Fruit fly (Drosophila melanogaster) whole organism, embryonic: ENCODE data around the gene CG11550.

Experiments used
- Asciz ChIP-seq: fragments of 200-800 bp; sonication (Bioruptor generic); optimal IDR thresholded peaks from 2 replicates; lab custom pipeline; 2017; ENCODE audit warnings: missing biosample characterization, mild to moderate bottlenecking, missing genetic modification characterization, missing genetic modification reagents
- Atf6 ChIP-seq: fragments of 200-800 bp; sonication (Bioruptor generic); IDR thresholded peaks from 2 replicates; pipeline ENCODE4 v1.3.6; 2022; ENCODE audit warnings: missing biosample characterization, missing genetic modification characterization
- C15 ChIP-seq: fragments of 200-800 bp; sonication (Bioruptor generic); IDR thresholded peaks from 3 replicates; pipeline ENCODE4 v1.3.6; 2022; ENCODE audit warnings: missing biosample characterization, missing genetic modification characterization
- CG11085 ChIP-seq: fragments of 200-800 bp; sonication (Bioruptor generic); IDR thresholded peaks from 2 replicates; pipeline ENCODE4 v1.3.6; 2022; ENCODE audit warnings: missing biosample characterization, missing genetic modification characterization
- CG11398 ChIP-seq: fragments of 200-800 bp; sonication (Bioruptor generic); optimal IDR thresholded peaks from 2 replicates; lab custom pipeline; 2016; ENCODE audit warnings: missing biosample characterization, missing genetic modification characterization
- CG12299 ChIP-seq: fragments of 200-800 bp; sonication (Bioruptor generic); optimal IDR thresholded peaks from 2 replicates; lab custom pipeline; 2018; ENCODE audit warnings: missing biosample characterization, mild to moderate bottlenecking, missing genetic modification characterization
- CG13624 ChIP-seq: fragments of 200-800 bp; sonication (Bioruptor generic); optimal IDR thresholded peaks from 2 replicates; lab custom pipeline; 2016; ENCODE audit warnings: missing biosample characterization, missing genetic modification characterization
- CG15073 ChIP-seq: fragments of 200-800 bp; sonication (Bioruptor generic); optimal IDR thresholded peaks from 2 replicates; lab custom pipeline; 2016; ENCODE audit warnings: missing biosample characterization, missing genetic modification characterization
- CG34376 ChIP-seq: fragments of 200-800 bp; sonication (Bioruptor generic); optimal IDR thresholded peaks from 2 replicates; lab custom pipeline; 2018; ENCODE audit warnings: missing biosample characterization, mild to moderate bottlenecking, missing genetic modification characterization
- CG4360 ChIP-seq: fragments of 200-800 bp; sonication (Bioruptor generic); IDR thresholded peaks from 2 replicates; pipeline ENCODE4 v1.3.6; 2022; ENCODE audit warnings: missing biosample characterization, missing genetic modification characterization
- CG4424 ChIP-seq: fragments of 200-800 bp; sonication (Bioruptor generic); optimal IDR thresholded peaks from 3 replicates; lab custom pipeline; 2016; ENCODE audit warnings: missing biosample characterization, missing genetic modification characterization
- CG6272 ChIP-seq: fragments of 200-800 bp; sonication (Bioruptor generic); IDR thresholded peaks from 2 replicates; pipeline ENCODE4 v1.3.6; 2022; ENCODE audit warnings: missing biosample characterization, missing genetic modification characterization
- CG7556 ChIP-seq: fragments of 200-800 bp; sonication (Bioruptor generic); optimal IDR thresholded peaks from 2 replicates; lab custom pipeline; 2017; ENCODE audit warnings: missing biosample characterization, mild to moderate bottlenecking, missing genetic modification characterization
- CG8924 ChIP-seq: fragments of 200-800 bp; optimal IDR thresholded peaks from 3 replicates; lab custom pipeline; 2019; ENCODE audit warnings: missing biosample characterization, mild to moderate bottlenecking, missing genetic modification characterization, moderate library complexity
- Doc3 ChIP-seq: fragments of 200-800 bp; sonication (Bioruptor generic); IDR thresholded peaks from 3 replicates; pipeline ENCODE4 v1.3.6; 2022; ENCODE audit warnings: missing biosample characterization, missing genetic modification characterization; ENCODE audit not compliant: partially characterized antibody
- Dref ChIP-seq: fragments of 200-800 bp; sonication (Bioruptor generic); IDR thresholded peaks from 2 replicates; pipeline ENCODE4 v1.3.6; 2022; ENCODE audit warnings: missing biosample characterization, missing genetic modification characterization
- E2f2 ChIP-seq: fragments of 200-800 bp; sonication (Bioruptor generic); IDR thresholded peaks from 2 replicates; pipeline ENCODE4 v1.3.6; 2022; ENCODE audit warnings: missing biosample characterization, missing genetic modification characterization
- Eip74EF ChIP-seq, 2 experiments: fragments of 200-800 bp in 1 of 2; fragments of >200 bp in 1 of 2; sonication (Bioruptor generic) in 1 of 2; optimal IDR thresholded peaks; 2 replicates each; lab custom pipeline; 2017 to 2019; ENCODE audit warnings: missing biosample characterization in 2 of 2, missing genetic modification characterization in 2 of 2, mild to moderate bottlenecking in 1 of 2, moderate library complexity in 1 of 2
- Elba2 ChIP-seq: fragments of 200-800 bp; sonication (Bioruptor generic); optimal IDR thresholded peaks from 3 replicates; lab custom pipeline; 2016; ENCODE audit warnings: missing biosample characterization, missing genetic modification characterization
- Fer3 ChIP-seq: fragments of 200-800 bp; sonication (Bioruptor generic); optimal IDR thresholded peaks from 2 replicates; lab custom pipeline; 2018; ENCODE audit warnings: missing biosample characterization, mild to moderate bottlenecking, missing genetic modification characterization, moderate library complexity
- Hand ChIP-seq: fragments of 200-800 bp; sonication (Bioruptor generic); optimal IDR thresholded peaks from 2 replicates; lab custom pipeline; 2017; ENCODE audit warnings: mild to moderate bottlenecking, missing biosample characterization, missing genetic modification reagents, missing genetic modification characterization
- Hey ChIP-seq: fragments of 200-800 bp; sonication (Bioruptor generic); optimal IDR thresholded peaks from 3 replicates; lab custom pipeline; 2018; ENCODE audit warnings: missing biosample characterization, mild to moderate bottlenecking, missing genetic modification characterization
- Meics ChIP-seq: fragments of 200-800 bp; sonication (Bioruptor generic); optimal IDR thresholded peaks from 2 replicates; lab custom pipeline; 2017; ENCODE audit warnings: missing biosample characterization, mild to moderate bottlenecking, missing genetic modification characterization
- Rx ChIP-seq: fragments of 200-800 bp; sonication (Bioruptor generic); IDR thresholded peaks from 2 replicates; pipeline ENCODE4 v1.3.6; 2022; ENCODE audit warnings: missing biosample characterization, missing genetic modification characterization
- TFAM ChIP-seq: fragments of 200-800 bp; sonication (Bioruptor generic); optimal IDR thresholded peaks from 2 replicates; lab custom pipeline; 2017; ENCODE audit warnings: missing biosample characterization, missing genetic modification characterization, inconsistent platforms
- Trl ChIP-seq, 3 experiments: fragments of >200 bp in 2 of 3; fragments of 200-800 bp in 1 of 3; sonication (Bioruptor generic) in 1 of 3; optimal IDR thresholded peaks; 2 replicates in 1 of 3; 3 replicates in 2 of 3; lab custom pipeline; 2016 to 2017; ENCODE audit warnings: missing biosample characterization in 1 of 3, missing genetic modification characterization in 1 of 3
- abd-A ChIP-seq: fragments of 200-800 bp; sonication (Bioruptor generic); optimal IDR thresholded peaks from 3 replicates; lab custom pipeline; 2019; ENCODE audit warnings: missing biosample characterization, mild to moderate bottlenecking, missing genetic modification characterization, moderate library complexity
- ara ChIP-seq: fragments of 200-800 bp; sonication (Bioruptor generic); IDR thresholded peaks from 2 replicates; pipeline ENCODE4 v1.3.6; 2022; ENCODE audit warnings: missing biosample characterization, missing genetic modification characterization
- ase ChIP-seq: fragments of 200-800 bp; sonication (Bioruptor generic); IDR thresholded peaks from 3 replicates; pipeline ENCODE4 v1.3.6; 2022; ENCODE audit warnings: missing biosample characterization, missing genetic modification characterization
- ash1 ChIP-seq: fragments of 200-800 bp; sonication (Bioruptor generic); optimal IDR thresholded peaks from 2 replicates; lab custom pipeline; 2018; ENCODE audit warnings: missing biosample characterization, mild to moderate bottlenecking, missing genetic modification characterization
- ci ChIP-seq: fragments of 200-800 bp; sonication (Bioruptor generic); IDR thresholded peaks from 3 replicates; pipeline ENCODE4 v1.3.6; 2022; ENCODE audit warnings: missing biosample characterization, missing genetic modification characterization
- dmrt11E ChIP-seq: fragments of 200-800 bp; sonication (Bioruptor generic); optimal IDR thresholded peaks from 3 replicates; lab custom pipeline; 2018; ENCODE audit warnings: missing biosample characterization, mild to moderate bottlenecking, missing genetic modification characterization, moderate library complexity
- ewg ChIP-seq: fragments of 200-800 bp; sonication (Bioruptor generic); optimal IDR thresholded peaks from 3 replicates; lab custom pipeline; 2017; ENCODE audit warnings: mild to moderate bottlenecking, missing biosample characterization, missing genetic modification reagents, missing genetic modification characterization
- fd96Cb ChIP-seq: fragments of 200-800 bp; sonication (Bioruptor generic); optimal IDR thresholded peaks from 2 replicates; lab custom pipeline; 2018; ENCODE audit warnings: missing biosample characterization, mild to moderate bottlenecking, missing genetic modification characterization, moderate library complexity
- gcm2 ChIP-seq: fragments of 200-800 bp; sonication (Bioruptor generic); optimal IDR thresholded peaks from 2 replicates; lab custom pipeline; 2016; ENCODE audit warnings: missing biosample characterization, missing genetic modification characterization
- grau ChIP-seq: fragments of 200-800 bp; optimal IDR thresholded peaks from 3 replicates; lab custom pipeline; 2019; ENCODE audit warnings: missing biosample characterization, mild to moderate bottlenecking, missing genetic modification characterization, moderate library complexity
- hbn ChIP-seq: fragments of 200-800 bp; sonication (Bioruptor generic); IDR thresholded peaks from 2 replicates; pipeline ENCODE4 v1.3.6; 2022; ENCODE audit warnings: missing biosample characterization, missing genetic modification characterization; ENCODE audit not compliant: partially characterized antibody
- insv ChIP-seq, 2 experiments: fragments of 200-800 bp; sonication (Bioruptor generic); optimal IDR thresholded peaks; 3 replicates each; lab custom pipeline; 2016 to 2018; ENCODE audit warnings: missing biosample characterization in 2 of 2, missing genetic modification characterization in 2 of 2
- kay ChIP-seq: fragments of 200-800 bp; sonication (Bioruptor generic); optimal IDR thresholded peaks from 2 replicates; lab custom pipeline; 2016; ENCODE audit warnings: missing biosample characterization, missing genetic modification characterization
- nerfin-1 ChIP-seq: fragments of 200-800 bp; sonication (Bioruptor generic); optimal IDR thresholded peaks from 3 replicates; lab custom pipeline; 2019; ENCODE audit warnings: missing biosample characterization, mild to moderate bottlenecking, missing genetic modification characterization, moderate library complexity
- phol ChIP-seq: fragments of 200-800 bp; sonication (Bioruptor generic); optimal IDR thresholded peaks from 3 replicates; lab custom pipeline; 2018; ENCODE audit warnings: missing biosample characterization, mild to moderate bottlenecking, missing genetic modification characterization, moderate library complexity
- psq ChIP-seq: fragments of 200-800 bp; sonication (Bioruptor generic); optimal IDR thresholded peaks from 2 replicates; lab custom pipeline; 2017; ENCODE audit warnings: missing biosample characterization, missing genetic modification characterization
- pum ChIP-seq: fragments of 200-800 bp; sonication (Bioruptor generic); optimal IDR thresholded peaks from 2 replicates; lab custom pipeline; 2016; ENCODE audit warnings: missing biosample characterization, missing genetic modification characterization
- pzg ChIP-seq: fragments of 200-800 bp; sonication (Bioruptor generic); optimal IDR thresholded peaks from 3 replicates; lab custom pipeline; 2018; ENCODE audit warnings: missing biosample characterization, mild to moderate bottlenecking, missing genetic modification characterization, moderate library complexity
- repo ChIP-seq: fragments of 200-800 bp; sonication (Bioruptor generic); optimal IDR thresholded peaks from 2 replicates; lab custom pipeline; 2016; ENCODE audit warnings: missing biosample characterization, missing genetic modification characterization
- sens ChIP-seq: fragments of 200-800 bp; sonication (Bioruptor generic); peaks from one replicate; lab custom pipeline; 2016; ENCODE audit warnings: missing biosample characterization, missing genetic modification characterization
- so ChIP-seq: fragments of 200-800 bp; sonication (Bioruptor generic); IDR thresholded peaks from 3 replicates; pipeline ENCODE4 v1.3.6; 2022; ENCODE audit warnings: missing biosample characterization, missing genetic modification characterization
- sob ChIP-seq: fragments of 200-800 bp; sonication (Bioruptor generic); IDR thresholded peaks from 2 replicates; pipeline ENCODE4 v1.3.6; 2022; ENCODE audit warnings: missing biosample characterization, missing genetic modification characterization
- tll ChIP-seq, 2 experiments: fragments of 200-800 bp in 1 of 2; fragments of >200 bp in 1 of 2; sonication (Bioruptor generic) in 1 of 2; optimal IDR thresholded peaks; 2 replicates each; lab custom pipeline; 2017 to 2019; ENCODE audit warnings: missing biosample characterization in 2 of 2, missing genetic modification characterization in 2 of 2, mild to moderate bottlenecking in 1 of 2, moderate library complexity in 1 of 2
- unc-4 ChIP-seq: fragments of 200-800 bp; sonication (Bioruptor generic); IDR thresholded peaks from 2 replicates; pipeline ENCODE4 v1.3.6; 2022; ENCODE audit warnings: missing biosample characterization, missing genetic modification characterization; ENCODE audit not compliant: partially characterized antibody

The CG11550 gene

DNA sequence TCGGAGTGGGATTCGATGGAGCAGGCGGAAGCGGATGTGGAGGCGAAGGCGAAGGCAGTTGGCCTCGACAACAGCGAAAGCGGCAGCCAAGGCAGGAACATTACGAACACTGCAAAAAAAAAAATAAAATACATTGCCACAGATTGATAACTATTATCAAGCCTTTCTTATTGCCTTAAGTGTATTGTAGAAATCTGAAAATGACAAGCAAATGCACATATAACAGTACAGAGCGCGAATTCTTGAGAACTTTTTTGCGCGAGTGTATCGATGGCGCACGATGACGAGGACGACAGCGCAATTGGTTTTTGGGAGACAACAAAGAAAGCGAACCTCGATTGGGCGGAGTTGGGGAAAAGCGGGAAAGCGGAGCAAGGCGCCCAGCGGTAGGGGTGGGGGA, 49.3 kb downstream of the CG11550 start:
- peak; percentile 48; the same call in 1 of the 2 replicates for TF ChIP-seq sob (GFP tag; lab: Robert Waterston, UW)
- peak; percentile 20 for TF ChIP-seq CG7556
- no peak for TF ChIP-seq CG11085 (GFP tag; lab: Robert Waterston, UW)
- no peak for TF ChIP-seq CG15073
- TF ChIP-seq ash1 (GFP tag; lab: Kevin White, UChicago): no peak
- TF ChIP-seq Meics: peak; percentile 25
- no peak for TF ChIP-seq CG12299 (tag; lab: Kevin White, UChicago)
- no peak for TF ChIP-seq tll (GFP tag; optimal IDR thresholded peaks at IDR 0.05; lab: Kevin White, UChicago)
- no peak for TF ChIP-seq nerfin-1 (tag; lab: Kevin White, UChicago)
- TF ChIP-seq Hey (tag; lab: Kevin White, UChicago): no peak
- no peak for TF ChIP-seq CG8924 (tag; lab: Kevin White, UChicago)
- no peak for TF ChIP-seq CG6272 (GFP tag; lab: Robert Waterston, UW)
- TF ChIP-seq CG4424: no peak
- TF ChIP-seq unc-4 (GFP tag; lab: Robert Waterston, UW): no peak
- no peak for TF ChIP-seq TFAM (GFP tag; lab: Kevin White, UChicago)
- no peak for TF ChIP-seq phol
- TF ChIP-seq Fer3 (tag; lab: Kevin White, UChicago): no peak
- no peak for TF ChIP-seq kay
- TF ChIP-seq Hand: peak; percentile 39
- no peak for TF ChIP-seq Rx
- TF ChIP-seq ewg (GFP tag; lab: Kevin White, UChicago): no peak
- TF ChIP-seq gcm2 (GFP tag; lab: Kevin White, UChicago): no peak
- no peak for TF ChIP-seq fd96Cb (tag; lab: Kevin White, UChicago)
- TF ChIP-seq CG13624 (GFP tag; lab: Kevin White, UChicago): peak; percentile 46
- TF ChIP-seq insv (GFP tag; optimal IDR thresholded peaks at IDR 0.05; lab: Kevin White, UChicago): no peak
- TF ChIP-seq grau: peak; percentile 4
- TF ChIP-seq CG34376: no peak
- TF ChIP-seq CG4360 (GFP tag; lab: Robert Waterston, UW): no peak
- TF ChIP-seq Dref (GFP tag; lab: Robert Waterston, UW): no peak
- TF ChIP-seq Eip74EF (GFP tag; optimal IDR thresholded peaks at IDR 0.05; lab: Kevin White, UChicago): no peak
- TF ChIP-seq C15 (GFP tag; lab: Robert Waterston, UW): no peak
- peak; percentile 33; the same call in 1 of the 3 replicates for TF ChIP-seq ci (GFP tag; lab: Robert Waterston, UW)
- no peak for TF ChIP-seq ara
- no peak for TF ChIP-seq Trl (optimal IDR thresholded peaks at IDR 0.05; lab: Kevin White, UChicago)
- TF ChIP-seq Trl (GFP tag; optimal IDR thresholded peaks at IDR 0.05; lab: Kevin White, UChicago): no peak
- no peak for TF ChIP-seq Doc3 (GFP tag; lab: Robert Waterston, UW)
- 0 out of 2 replicates have a peak, but pooled peaks have one; percentile 30 for TF ChIP-seq Atf6 (GFP tag; lab: Robert Waterston, UW)
- TF ChIP-seq abd-A (tag; lab: Kevin White, UChicago): no peak
- TF ChIP-seq ase: no peak
- no peak for TF ChIP-seq dmrt11E (tag; lab: Kevin White, UChicago)
- no peak for TF ChIP-seq psq (GFP tag; lab: Kevin White, UChicago)
- no peak for TF ChIP-seq pzg (GFP tag; lab: Kevin White, UChicago)
- no peak for TF ChIP-seq hbn (GFP tag; lab: Robert Waterston, UW)
- peak; percentile 53 for TF ChIP-seq sens (GFP tag; lab: Kevin White, UChicago)
- TF ChIP-seq CG11398 (GFP tag; lab: Kevin White, UChicago): no peak
- no peak for TF ChIP-seq repo (GFP tag; lab: Kevin White, UChicago)
- TF ChIP-seq Asciz (GFP tag; lab: Kevin White, UChicago): no peak
- no peak; the same call in 1 of the 2 replicates for TF ChIP-seq E2f2
- no peak for TF ChIP-seq Elba2
- TF ChIP-seq pum (GFP tag; lab: Kevin White, UChicago): no peak
- TF ChIP-seq so (GFP tag; lab: Robert Waterston, UW): 0 out of 3 replicates have a peak, but pooled peaks have one; percentile 24
